Fruit fly (Drosophila melanogaster): ENCODE results near the gene Ocho.

DNA sequence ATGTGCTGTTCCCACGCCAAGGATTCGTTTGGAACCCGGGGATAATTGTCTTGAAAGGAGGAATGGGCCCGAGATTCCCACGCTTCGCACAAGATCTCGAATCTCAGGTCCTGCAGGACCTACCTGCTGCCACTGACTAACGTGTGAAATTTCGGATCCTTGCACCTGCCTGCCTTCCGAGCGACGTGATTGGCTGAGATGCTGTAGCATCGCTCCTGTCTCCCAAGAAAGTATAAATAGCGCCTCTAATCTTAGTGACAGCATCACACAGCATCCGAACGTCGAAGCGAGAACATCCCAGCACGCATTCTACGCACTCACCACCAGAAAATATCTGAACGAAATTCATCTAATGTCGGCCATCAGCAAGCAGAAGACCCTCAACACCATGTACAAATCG lies 304 bp downstream of the Ocho start:
- TF ChIP-seq Dfd (GFP tag; optimal IDR thresholded peaks at IDR 0.05) (no peak), psq (GFP tag; optimal IDR thresholded peaks at IDR 0.05) (no peak), pan (optimal IDR thresholded peaks at IDR 0.05) (no peak), sv (GFP tag; optimal IDR thresholded peaks at IDR 0.05) (no peak), Hr78 (GFP tag; optimal IDR thresholded peaks at IDR 0.05) (no peak), N (GFP tag; optimal IDR thresholded peaks at IDR 0.05) (no peak), CG9705 (GFP tag; optimal IDR thresholded peaks at IDR 0.05) (no peak), Myc (optimal IDR thresholded peaks at IDR 0.05) (no peak), CrebA (GFP tag; optimal IDR thresholded peaks at IDR 0.05; ENCODE audit: borderline replicate concordance) (no peak)
